Fruit fly (Drosophila melanogaster) S2 (cell line): Measurements from ENCODE around the gene Ubr1.

ENCODE experiments used
- CG8478 ChIP-seq: fragments of >200 bp; optimal IDR thresholded peaks from 2 replicates; lab custom pipeline; 2018
- CTCF ChIP-seq, 2 experiments: fragments of >200 bp; optimal IDR thresholded peaks; 2 replicates each; lab custom pipeline; 2018

DNA sequence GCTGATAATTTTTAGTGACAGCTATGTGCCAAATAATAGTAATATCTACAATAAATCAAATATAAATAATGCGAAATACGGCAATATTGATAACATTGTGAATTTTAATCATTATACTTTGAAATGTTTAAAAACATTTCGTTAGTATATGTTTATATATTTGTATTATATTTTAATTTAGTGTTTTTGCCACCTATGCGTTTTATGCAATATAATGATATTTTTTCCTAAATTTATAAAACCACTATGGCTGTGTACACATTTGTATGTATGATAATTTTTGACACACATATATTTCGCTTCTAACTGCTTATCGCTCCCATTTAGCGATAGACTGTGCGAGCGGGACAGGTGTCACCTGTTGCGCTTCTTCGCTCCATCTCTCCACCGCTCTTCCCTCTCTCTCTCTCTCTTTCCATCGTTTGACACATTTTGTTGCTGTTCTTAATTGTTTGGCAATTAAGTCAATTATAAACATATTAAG is 24.4 kb downstream of the Ubr1 start:
- no peak for TF ChIP-seq CTCF (optimal IDR thresholded peaks at IDR 0.05; lab: Kevin White, UChicago)
- no peak for TF ChIP-seq CG8478 (lab: Kevin White, UChicago)
